Worm (Caenorhabditis elegans): Measurements from ENCODE around the gene T22B7.8.

DNA sequence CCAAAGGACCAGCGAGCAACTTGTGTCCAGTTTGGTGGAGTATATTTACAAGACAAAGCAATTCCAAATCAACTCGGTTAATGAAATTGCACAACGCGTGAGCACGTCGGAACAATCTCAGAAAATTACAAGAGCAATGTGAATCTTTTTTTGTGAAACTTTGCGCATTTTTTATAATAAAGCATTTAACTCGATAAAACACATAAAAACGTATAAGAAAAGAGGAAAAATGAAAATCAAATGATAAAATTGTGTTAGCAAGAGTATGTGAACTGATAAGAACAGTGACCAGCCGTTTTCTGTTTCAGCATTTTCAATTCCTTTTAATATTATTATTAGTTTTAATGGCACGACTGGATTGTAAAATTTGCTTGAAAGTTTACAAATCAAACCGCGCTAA, at the start of gene T22B7.8:
- TF ChIP-seq odd-2 (tag; optimal IDR thresholded peaks at IDR 0.05) (no peak), C08G9.2 (tag; optimal IDR thresholded peaks at IDR 0.05) (no peak), pag-3 (tag; optimal IDR thresholded peaks at IDR 0.05; ENCODE audit: borderline replicate concordance) (no peak), ama-1 (optimal IDR thresholded peaks at IDR 0.05) (no peak), lin-11 (tag; optimal IDR thresholded peaks at IDR 0.05) (no peak), nfya-1 (tag; optimal IDR thresholded peaks at IDR 0.05) (no peak), elt-2 (tag; optimal IDR thresholded peaks at IDR 0.05) (no peak), ref-2 (tag; optimal IDR thresholded peaks at IDR 0.05) (no peak), hlh-15 (tag; optimal IDR thresholded peaks at IDR 0.05) (no peak), pros-1 (tag; optimal IDR thresholded peaks at IDR 0.05) (no peak), hlh-30 (tag; optimal IDR thresholded peaks at IDR 0.05; ENCODE audit: insufficient read depth) (no peak), T23F11.4 (GFP tag; optimal IDR thresholded peaks at IDR 0.05) (no peak), rnt-1 (tag; optimal IDR thresholded peaks at IDR 0.05) (no peak)

Measured in whole organism, late embryonic.